Worm (Caenorhabditis elegans) whole organism, L3 larva: Measurements from ENCODE around the gene F54F12.1.

Source experiments
- aly-2 ChIP-seq: fragments of 150-350 bp; optimal IDR thresholded peaks from 2 replicates; lab custom pipeline; 2014; ENCODE audit warnings: missing biosample characterization, missing genetic modification characterization
- ceh-28 ChIP-seq: fragments of 150-350 bp; optimal IDR thresholded peaks from 2 replicates; lab custom pipeline; 2014; ENCODE audit warnings: missing biosample characterization, missing genetic modification reagents, missing genetic modification characterization
- egl-27 ChIP-seq: sonication (generic microtip); optimal IDR thresholded peaks from 4 replicates; lab custom pipeline; 2017; ENCODE audit warnings: missing biosample characterization, missing genetic modification reagents, missing genetic modification characterization
- fkh-2 ChIP-seq: fragments of 150-350 bp; optimal IDR thresholded peaks from 2 replicates; lab custom pipeline; 2014; ENCODE audit warnings: missing biosample characterization, missing genetic modification reagents, missing genetic modification characterization
- fos-1 ChIP-seq: fragments of 150-350 bp; optimal IDR thresholded peaks from 2 replicates; lab custom pipeline; 2014; ENCODE audit warnings: missing biosample characterization, missing genetic modification characterization
- jun-1 ChIP-seq: fragments of 150-350 bp; optimal IDR thresholded peaks from 2 replicates; lab custom pipeline; 2014; ENCODE audit warnings: missing biosample characterization, missing genetic modification reagents, missing genetic modification characterization
- lin-39 ChIP-seq: fragments of 150-350 bp; optimal IDR thresholded peaks from 2 replicates; lab custom pipeline; 2018; ENCODE audit warnings: missing biosample characterization, missing genetic modification reagents, missing genetic modification characterization
- mdl-1 ChIP-seq: fragments of 150-350 bp; optimal IDR thresholded peaks from 2 replicates; lab custom pipeline; 2014; ENCODE audit warnings: missing biosample characterization, missing genetic modification characterization
- nhr-12 ChIP-seq: fragments of 150-350 bp; optimal IDR thresholded peaks from 2 replicates; lab custom pipeline; 2014; ENCODE audit warnings: missing biosample characterization, missing genetic modification characterization
- nhr-237 ChIP-seq: fragments of 150-350 bp; optimal IDR thresholded peaks from 2 replicates; lab custom pipeline; 2014; ENCODE audit warnings: missing biosample characterization, missing genetic modification characterization
- nhr-25 ChIP-seq: sonication (generic microtip); optimal IDR thresholded peaks from 2 replicates; lab custom pipeline; 2017; ENCODE audit warnings: missing biosample characterization, missing genetic modification characterization
- nhr-76 ChIP-seq: fragments of 150-350 bp; sonication (generic microtip); optimal IDR thresholded peaks from 5 replicates; lab custom pipeline; 2014; ENCODE audit warnings: missing biosample characterization, missing genetic modification characterization
- skn-1 ChIP-seq: fragments of 150-350 bp; optimal IDR thresholded peaks from 2 replicates; lab custom pipeline; 2014; ENCODE audit warnings: missing biosample characterization, missing genetic modification characterization
- unc-62 ChIP-seq: fragments of 150-350 bp; sonication (generic microtip); optimal IDR thresholded peaks from 4 replicates; lab custom pipeline; 2014; ENCODE audit warnings: missing biosample characterization, missing genetic modification reagents, missing genetic modification characterization

- TF ChIP-seq egl-27 (tag; lab: Kevin White, UChicago) (no peak), ceh-28 (no peak), aly-2 (tag; lab: Kevin White, UChicago) (no peak), unc-62 (GFP tag; lab: Kevin White, UChicago) (no peak), nhr-237 (tag; lab: Kevin White, UChicago) (no peak), nhr-12 (no peak), nhr-76 (tag; lab: Kevin White, UChicago) (no peak), nhr-25 (tag; lab: Kevin White, UChicago) (no peak), fos-1 (no peak), skn-1 (tag; lab: Kevin White, UChicago) (no peak), jun-1 (tag; lab: Kevin White, UChicago) (no peak), fkh-2 (tag; lab: Kevin White, UChicago) (no peak), lin-39 (no peak), mdl-1 (tag; lab: Kevin White, UChicago) (no peak)
These were observed 25.6 kb downstream of the F54F12.1 start, which contains the start of gene F14F7.4 for ce11 chrIII:13029608-13030007.
